Fruit fly (Drosophila melanogaster): ENCODE data around the gene Ssl1.

The Ssl1 gene

dm6 chr3L:22865061-22865418 lies 13.8 kb upstream of the Ssl1 start (continued):
- peak; percentile 58 for TF ChIP-seq CG12299 (tag; optimal IDR thresholded peaks at IDR 0.05)
- TF ChIP-seq NfI (GFP tag; optimal IDR thresholded peaks at IDR 0.05) = peak; percentile 68
- no peak for TF ChIP-seq Deaf1 (tag; optimal IDR thresholded peaks at IDR 0.05)
- TF ChIP-seq NC2α (GFP tag; optimal IDR thresholded peaks at IDR 0.05) = peak; percentile 2
- TF ChIP-seq CG3847 (GFP tag; IDR thresholded peaks at IDR 0.05) = peak; percentile 70
- peak; percentile 71 for TF ChIP-seq HLH3B (GFP tag; IDR thresholded peaks at IDR 0.05)
- peak; percentile 8 for TF ChIP-seq chn (GFP tag; optimal IDR thresholded peaks at IDR 0.05)
- TF ChIP-seq CG32767 (GFP tag; IDR thresholded peaks at IDR 0.05) = peak; percentile 75
- peak; percentile 69; the same call in 1 of the 2 replicates for TF ChIP-seq CG32532 (GFP tag; IDR thresholded peaks at IDR 0.05)
- TF ChIP-seq trh (GFP tag; optimal IDR thresholded peaks at IDR 0.05) = peak; percentile 29
- TF ChIP-seq CG2120 (GFP tag; optimal IDR thresholded peaks at IDR 0.05) = peak; percentile 64
- TF ChIP-seq crp (GFP tag; optimal IDR thresholded peaks at IDR 0.05) = no peak
- TF ChIP-seq CG6765 (GFP tag; optimal IDR thresholded peaks at IDR 0.05) = peak; percentile 4
- TF ChIP-seq CG9215 (GFP tag; IDR thresholded peaks at IDR 0.05) = peak; percentile 42; the same call in 1 of the 2 replicates
- peak; percentile 69; the same call in 1 of the 2 replicates for TF ChIP-seq esg (GFP tag; conservative IDR thresholded peaks at IDR 0.05)
- 0 out of 3 replicates have a peak, but pooled peaks have one; percentile 14 for TF ChIP-seq CG14860 (GFP tag; IDR thresholded peaks at IDR 0.05; ENCODE audit: partially characterized antibody)
- peak; percentile 73 for TF ChIP-seq tio (GFP tag; optimal IDR thresholded peaks at IDR 0.05)
- peak; percentile 58 for TF ChIP-seq caup (GFP tag; optimal IDR thresholded peaks at IDR 0.05; ENCODE audit: severe bottlenecking)
- TF ChIP-seq ems (GFP tag; optimal IDR thresholded peaks at IDR 0.05) = peak; percentile 9
- TF ChIP-seq zen (tag; optimal IDR thresholded peaks at IDR 0.05) = peak; percentile 3
- TF ChIP-seq CG8089 (GFP tag; optimal IDR thresholded peaks at IDR 0.05) = no peak
- peak; percentile 55 for TF ChIP-seq CG7372 (GFP tag; IDR thresholded peaks at IDR 0.05)
- peak; percentile 71; the same call in 1 of the 2 replicates for TF ChIP-seq Ada2b (GFP tag; IDR thresholded peaks at IDR 0.05)
- TF ChIP-seq Oaz (GFP tag; IDR thresholded peaks at IDR 0.05) = peak; percentile 67
- TF ChIP-seq phol (tag; optimal IDR thresholded peaks at IDR 0.05) = peak; percentile 73
- TF ChIP-seq Dek (tag; optimal IDR thresholded peaks at IDR 0.05) = peak; percentile 49
- no peak for TF ChIP-seq pan (optimal IDR thresholded peaks at IDR 0.05)
- peak in 1 of 2 experiments; percentile 77 for TF ChIP-seq pan (GFP tag; optimal IDR thresholded peaks at IDR 0.05 in 1 of 2, IDR thresholded peaks at IDR 0.05 in 1 of 2)
- peak; percentile 37 for TF ChIP-seq CG13894 (tag; optimal IDR thresholded peaks at IDR 0.05)
- TF ChIP-seq CG12744 (GFP tag; optimal IDR thresholded peaks at IDR 0.05) = peak; percentile 11
- no peak for TF ChIP-seq CG3726 (GFP tag; IDR thresholded peaks at IDR 0.05)
- TF ChIP-seq Med (GFP tag) = peak; percentile 56
- TF ChIP-seq CG9609 (GFP tag; optimal IDR thresholded peaks at IDR 0.05) = no peak
- TF ChIP-seq slou (GFP tag; optimal IDR thresholded peaks at IDR 0.05) = peak; percentile 21

DNA sequence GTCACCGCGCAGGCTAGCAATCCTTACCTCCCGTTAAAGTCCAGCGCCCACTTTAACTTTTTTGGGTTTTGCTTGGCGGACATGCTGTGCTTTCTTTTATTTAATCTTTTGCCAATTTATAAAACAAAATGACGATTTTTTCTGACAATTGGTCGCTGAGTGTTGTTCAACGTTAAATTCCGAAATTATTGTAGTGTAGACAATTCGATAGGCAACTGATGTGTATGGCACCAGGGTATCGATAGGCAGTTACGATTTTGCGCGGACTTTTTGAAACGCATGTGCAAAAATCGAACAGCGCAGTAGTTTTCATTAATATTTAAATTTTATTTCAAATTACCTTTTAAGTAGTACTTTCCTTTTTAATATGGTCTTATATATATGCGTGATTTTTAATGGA lies 10.8 kb upstream of the Ssl1 start, which contains the start of gene EMC4:
Gene EMC4 (minus strand): TSS at position 174 of the 400 bp plus-strand sequence.
- TF ChIP-seq slp2 (GFP tag; optimal IDR thresholded peaks at IDR 0.05) (peak; percentile 2), emc (GFP tag; optimal IDR thresholded peaks at IDR 0.05) (peak; percentile 23), CG2120 (GFP tag; optimal IDR thresholded peaks at IDR 0.05) (peak; percentile 76), Myb (GFP tag; optimal IDR thresholded peaks at IDR 0.05) (peak; percentile 51), CG1233 (GFP tag; optimal IDR thresholded peaks at IDR 0.05) (peak; percentile 22), CG14860 (GFP tag; IDR thresholded peaks at IDR 0.05; ENCODE audit: partially characterized antibody) (peak; percentile 63; the same call in 2 of the 3 replicates), CHES-1-like (GFP tag; optimal IDR thresholded peaks at IDR 0.05) (peak; percentile 27), CG32532 (GFP tag; IDR thresholded peaks at IDR 0.05) (peak; percentile 23; the same call in 1 of the 2 replicates), CG2712 (tag; optimal IDR thresholded peaks at IDR 0.05) (peak; percentile 36), NC2β (GFP tag; optimal IDR thresholded peaks at IDR 0.05) (peak; percentile 14), zf30C (GFP tag; optimal IDR thresholded peaks at IDR 0.05) (peak; percentile 64), Dbx (GFP tag; IDR thresholded peaks at IDR 0.05) (peak; percentile 71; the same call in 2 of the 3 replicates), Xbp1 (GFP tag; optimal IDR thresholded peaks at IDR 0.05) (peak; percentile 57), CG4360 (GFP tag; IDR thresholded peaks at IDR 0.05) (peak; percentile 29; the same call in 1 of the 2 replicates), CG10366 (GFP tag; IDR thresholded peaks at IDR 0.05) (peak; percentile 31; the same call in 1 of the 2 replicates), grau (tag; optimal IDR thresholded peaks at IDR 0.05) (peak; percentile 43), CG4854 (GFP tag; optimal IDR thresholded peaks at IDR 0.05) (peak; percentile 53), CG13624 (GFP tag; optimal IDR thresholded peaks at IDR 0.05) (peak; percentile 72), unpg (GFP tag; optimal IDR thresholded peaks at IDR 0.05) (peak; percentile 33), E2f2 (GFP tag; IDR thresholded peaks at IDR 0.05) (peak; percentile 97), CG12942 (GFP tag; optimal IDR thresholded peaks at IDR 0.05) (peak; percentile 23)
